In the genomic region with DNA sequence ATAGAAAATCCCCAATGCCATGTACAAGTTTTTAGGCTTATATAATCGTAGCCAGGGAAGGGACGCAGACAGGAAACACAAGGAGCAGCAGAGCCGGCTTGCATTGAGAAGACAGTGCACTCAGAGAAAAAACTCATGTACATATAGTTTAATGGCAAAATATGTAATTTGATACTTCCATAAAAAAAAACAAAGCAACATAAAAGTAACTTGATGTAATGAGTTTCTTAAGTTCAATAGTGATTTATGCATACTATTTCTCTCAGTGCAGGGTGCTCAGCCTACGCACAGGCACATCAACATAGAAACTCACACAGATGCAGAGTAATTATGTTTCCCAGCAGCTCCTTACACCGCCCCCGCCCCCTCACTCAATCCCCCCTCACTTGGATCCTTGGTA, we compare ENCODE assay signal across 1 fruit fly cellular context.
A peak's percentile ranks its signal among the peaks of the same experiment; 100 is the strongest.
TF ChIP-seq lines count a peak whose summit lies in the region.

No protein-coding gene starts in this region.

TF ChIP-seq in whole organism, embryonic, 481 proteins besides CTCF, POLR2A, EP300 and RAD21 (continued from another document and continues in another):
- TF ChIP-seq CG1792 (GFP tag; optimal IDR thresholded peaks at IDR 0.05; lab: Kevin White, UChicago) (peak; percentile 3), vfl (GFP tag; optimal IDR thresholded peaks at IDR 0.05; lab: Kevin White, UChicago) (peak; percentile 29), bab2 (GFP tag; optimal IDR thresholded peaks at IDR 0.05; lab: Kevin White, UChicago) (peak; percentile 47), knrl (GFP tag; IDR thresholded peaks at IDR 0.05; lab: Robert Waterston, UW; ENCODE audit: partially characterized antibody) (no peak), Atf6 (GFP tag; IDR thresholded peaks at IDR 0.05; lab: Robert Waterston, UW) (peak; percentile 52; the same call in 1 of the 2 replicates), CG2678 (tag; optimal IDR thresholded peaks at IDR 0.05; lab: Kevin White, UChicago) (peak; percentile 80), CG9817 (tag; optimal IDR thresholded peaks at IDR 0.05; lab: Kevin White, UChicago) (peak; percentile 71), Antp (GFP tag; optimal IDR thresholded peaks at IDR 0.05; lab: Kevin White, UChicago) (peak; percentile 63), so (GFP tag; IDR thresholded peaks at IDR 0.05; lab: Robert Waterston, UW) (no peak; the same call in 1 of the 3 replicates), CG11398 (GFP tag; optimal IDR thresholded peaks at IDR 0.05; lab: Kevin White, UChicago) (no peak), Gug (GFP tag; IDR thresholded peaks at IDR 0.05; lab: Robert Waterston, UW) (peak; percentile 41; the same call in 2 of the 4 replicates), CG1603 (tag; optimal IDR thresholded peaks at IDR 0.05; lab: Kevin White, UChicago) (peak; percentile 49), tap (tag; optimal IDR thresholded peaks at IDR 0.05; lab: Kevin White, UChicago) (peak; percentile 29), wek (GFP tag; optimal IDR thresholded peaks at IDR 0.05; lab: Kevin White, UChicago) (no peak), Ssrp (tag; optimal IDR thresholded peaks at IDR 0.05; lab: Kevin White, UChicago) (peak; percentile 59), gce (GFP tag; IDR thresholded peaks at IDR 0.05; lab: Robert Waterston, UW) (0 out of 3 replicates have a peak, but pooled peaks have one; percentile 41), Side (GFP tag; optimal IDR thresholded peaks at IDR 0.05; lab: Kevin White, UChicago) (peak; percentile 7), CG4617 (GFP tag; optimal IDR thresholded peaks at IDR 0.05; lab: Kevin White, UChicago; ENCODE audit: borderline replicate concordance) (no peak), row (GFP tag; IDR thresholded peaks at IDR 0.05; lab: Robert Waterston, UW) (peak; percentile 85), CG7928 (GFP tag; optimal IDR thresholded peaks at IDR 0.05; lab: Kevin White, UChicago) (peak; percentile 6), CG31224 (GFP tag; IDR thresholded peaks at IDR 0.05; lab: Robert Waterston, UW) (peak; percentile 53), Sox100B (GFP tag; optimal IDR thresholded peaks at IDR 0.05; lab: Kevin White, UChicago) (peak; percentile 59), sug (tag; optimal IDR thresholded peaks at IDR 0.05; lab: Kevin White, UChicago) (peak; percentile 31), onecut (GFP tag; IDR thresholded peaks at IDR 0.05; lab: Robert Waterston, UW) (peak; percentile 66), Nf-YB (GFP tag; optimal IDR thresholded peaks at IDR 0.05; lab: Kevin White, UChicago) (peak; percentile 38), Dbx (GFP tag; IDR thresholded peaks at IDR 0.05; lab: Robert Waterston, UW) (peak; percentile 82), E2f2 (GFP tag; IDR thresholded peaks at IDR 0.05; lab: Robert Waterston, UW) (peak; percentile 41; the same call in 1 of the 2 replicates), CG9437 (GFP tag; optimal IDR thresholded peaks at IDR 0.05; lab: Kevin White, UChicago) (peak; percentile 39), Sin3A (optimal IDR thresholded peaks at IDR 0.05; lab: Kevin White, UChicago) (no peak), E2f1 (GFP tag; IDR thresholded peaks at IDR 0.05; lab: Robert Waterston, UW) (peak; percentile 66), CG17385 (GFP tag; optimal IDR thresholded peaks at IDR 0.05; lab: Kevin White, UChicago) (peak; percentile 76), CG9797 (GFP tag; optimal IDR thresholded peaks at IDR 0.05; lab: Kevin White, UChicago) (no peak), Hr78 (GFP tag; optimal IDR thresholded peaks at IDR 0.05; lab: Kevin White, UChicago) (no peak), Asciz (GFP tag; optimal IDR thresholded peaks at IDR 0.05; lab: Kevin White, UChicago) (no peak), CG12155 (GFP tag; optimal IDR thresholded peaks at IDR 0.05; lab: Kevin White, UChicago) (peak; percentile 32), esg (GFP tag; conservative IDR thresholded peaks at IDR 0.05; lab: Robert Waterston, UW) (peak; percentile 42; the same call in 1 of the 2 replicates), CG18619 (GFP tag; optimal IDR thresholded peaks at IDR 0.05; lab: Kevin White, UChicago) (peak; percentile 62), CG11456 (GFP tag; IDR thresholded peaks at IDR 0.05; lab: Robert Waterston, UW) (peak; percentile 75), Oaz (GFP tag; IDR thresholded peaks at IDR 0.05; lab: Robert Waterston, UW) (peak; percentile 50), CG34422 (GFP tag; IDR thresholded peaks at IDR 0.05; lab: Robert Waterston, UW) (peak; percentile 52; the same call in 1 of the 3 replicates), Nf-YA (GFP tag; IDR thresholded peaks at IDR 0.05; lab: Robert Waterston, UW) (peak; percentile 48; the same call in 1 of the 2 replicates), gcm (GFP tag; optimal IDR thresholded peaks at IDR 0.05; lab: Kevin White, UChicago) (peak; percentile 26), CG4820 (GFP tag; optimal IDR thresholded peaks at IDR 0.05; lab: Kevin White, UChicago) (peak; percentile 51), Mes4 (GFP tag; optimal IDR thresholded peaks at IDR 0.05; lab: Kevin White, UChicago) (peak; percentile 53), wor (GFP tag; IDR thresholded peaks at IDR 0.05; lab: Robert Waterston, UW) (peak; percentile 59), CG4404 (GFP tag; IDR thresholded peaks at IDR 0.05; lab: Robert Waterston, UW) (peak; percentile 19; the same call in 1 of the 2 replicates), CG12942 (GFP tag; optimal IDR thresholded peaks at IDR 0.05; lab: Kevin White, UChicago) (peak; percentile 21), Awh (GFP tag; IDR thresholded peaks at IDR 0.05; lab: Robert Waterston, UW) (peak; percentile 16; the same call in 1 of the 2 replicates), CG4854 (GFP tag; optimal IDR thresholded peaks at IDR 0.05; lab: Kevin White, UChicago) (peak; percentile 1), Hmr (GFP tag; optimal IDR thresholded peaks at IDR 0.05; lab: Kevin White, UChicago) (peak; percentile 87), CG12071 (GFP tag; optimal IDR thresholded peaks at IDR 0.05; lab: Kevin White, UChicago) (peak; percentile 46), kay (GFP tag; optimal IDR thresholded peaks at IDR 0.05; lab: Kevin White, UChicago) (no peak), ab (GFP tag; optimal IDR thresholded peaks at IDR 0.05; lab: Kevin White, UChicago) (no peak), Dfd (GFP tag; optimal IDR thresholded peaks at IDR 0.05; lab: Kevin White, UChicago) (no peak), chinmo (GFP tag; IDR thresholded peaks at IDR 0.05; lab: Robert Waterston, UW; ENCODE audit: partially characterized antibody) (no peak), HLHmδ (GFP tag; optimal IDR thresholded peaks at IDR 0.05; lab: Kevin White, UChicago) (no peak), Oli (tag; optimal IDR thresholded peaks at IDR 0.05; lab: Kevin White, UChicago) (peak; percentile 69), CG8388 (GFP tag; optimal IDR thresholded peaks at IDR 0.05; lab: Kevin White, UChicago) (peak; percentile 51), Nf-YC (tag; optimal IDR thresholded peaks at IDR 0.05; lab: Kevin White, UChicago) (peak; percentile 17), ato (GFP tag; IDR thresholded peaks at IDR 0.05; lab: Robert Waterston, UW; ENCODE audit: partially characterized antibody) (no peak), Dll (GFP tag; IDR thresholded peaks at IDR 0.05; lab: Robert Waterston, UW; ENCODE audit: partially characterized antibody) (no peak), CG6683 (GFP tag; optimal IDR thresholded peaks at IDR 0.05; lab: Kevin White, UChicago) (peak; percentile 55), yki (optimal IDR thresholded peaks at IDR 0.05; lab: Kevin White, UChicago) (no peak), BtbVII (GFP tag; optimal IDR thresholded peaks at IDR 0.05; lab: Kevin White, UChicago) (peak; percentile 70), hkb (optimal IDR thresholded peaks at IDR 0.05; lab: Kevin White, UChicago) (no peak), hkb (GFP tag; IDR thresholded peaks at IDR 0.05; lab: Robert Waterston, UW) (peak; percentile 83), Opbp (GFP tag; IDR thresholded peaks at IDR 0.05; lab: Robert Waterston, UW; ENCODE audit: partially characterized antibody) (no peak), Adf1 (GFP tag; IDR thresholded peaks at IDR 0.05; lab: Robert Waterston, UW) (peak; percentile 30; the same call in 1 of the 2 replicates), CG8944 (GFP tag; optimal IDR thresholded peaks at IDR 0.05; lab: Kevin White, UChicago) (peak; percentile 40), Trl (optimal IDR thresholded peaks at IDR 0.05; lab: Kevin White, UChicago) (no peak), Trl (GFP tag; optimal IDR thresholded peaks at IDR 0.05; lab: Kevin White, UChicago) (peak; percentile 45), sens (GFP tag; lab: Kevin White, UChicago) (peak; percentile 82), Lhr (GFP tag; optimal IDR thresholded peaks at IDR 0.05; lab: Kevin White, UChicago) (no peak), CG16813 (GFP tag; IDR thresholded peaks at IDR 0.05; lab: Robert Waterston, UW; ENCODE audit: partially characterized antibody) (no peak), CG5245 (GFP tag; optimal IDR thresholded peaks at IDR 0.05; lab: Kevin White, UChicago) (no peak), CG9876 (GFP tag; optimal IDR thresholded peaks at IDR 0.05; lab: Kevin White, UChicago) (peak; percentile 16), dmrt11E (tag; optimal IDR thresholded peaks at IDR 0.05; lab: Kevin White, UChicago) (no peak), psq (GFP tag; optimal IDR thresholded peaks at IDR 0.05; lab: Kevin White, UChicago) (no peak), slou (GFP tag; optimal IDR thresholded peaks at IDR 0.05; lab: Kevin White, UChicago) (peak; percentile 58), scrt (GFP tag; optimal IDR thresholded peaks at IDR 0.05; lab: Kevin White, UChicago) (peak; percentile 52), bowl (GFP tag; IDR thresholded peaks at IDR 0.05; lab: Robert Waterston, UW) (peak; percentile 31; the same call in 1 of the 2 replicates), CG14667 (GFP tag; IDR thresholded peaks at IDR 0.05; lab: Robert Waterston, UW) (peak; percentile 14; the same call in 1 of the 2 replicates), crol (GFP tag; IDR thresholded peaks at IDR 0.05; lab: Robert Waterston, UW) (peak; percentile 52), sisA (GFP tag; IDR thresholded peaks at IDR 0.05; lab: Robert Waterston, UW) (peak; percentile 84), pum (GFP tag; optimal IDR thresholded peaks at IDR 0.05; lab: Kevin White, UChicago) (peak; percentile 24), NfI (GFP tag; optimal IDR thresholded peaks at IDR 0.05; lab: Kevin White, UChicago) (peak; percentile 60), CG3065 (GFP tag; optimal IDR thresholded peaks at IDR 0.05; lab: Kevin White, UChicago) (no peak), dimm (GFP tag; IDR thresholded peaks at IDR 0.05; lab: Robert Waterston, UW) (peak; percentile 26), cwo (GFP tag; optimal IDR thresholded peaks at IDR 0.05; lab: Kevin White, UChicago) (peak; percentile 56), lbe (GFP tag; optimal IDR thresholded peaks at IDR 0.05; lab: Kevin White, UChicago) (no peak), sens-2 (GFP tag; IDR thresholded peaks at IDR 0.05; lab: Robert Waterston, UW) (0 out of 2 replicates have a peak, but pooled peaks have one; percentile 12), unpg (GFP tag; optimal IDR thresholded peaks at IDR 0.05; lab: Kevin White, UChicago) (peak; percentile 71), CG30431 (GFP tag; optimal IDR thresholded peaks at IDR 0.05; lab: Kevin White, UChicago) (peak; percentile 20), stwl (tag; optimal IDR thresholded peaks at IDR 0.05; lab: Kevin White, UChicago) (no peak), CG9215 (GFP tag; IDR thresholded peaks at IDR 0.05; lab: Robert Waterston, UW) (peak; percentile 59), crp (GFP tag; optimal IDR thresholded peaks at IDR 0.05; lab: Kevin White, UChicago) (peak in 1 of 2 experiments; percentile 2), ind (GFP tag; optimal IDR thresholded peaks at IDR 0.05; lab: Kevin White, UChicago) (peak; percentile 64), PHDP (tag; optimal IDR thresholded peaks at IDR 0.05; lab: Kevin White, UChicago) (peak; percentile 63), Optix (GFP tag; IDR thresholded peaks at IDR 0.05; lab: Robert Waterston, UW) (peak; percentile 67), CHES-1-like (GFP tag; optimal IDR thresholded peaks at IDR 0.05; lab: Kevin White, UChicago) (peak; percentile 64), CoRest (tag; optimal IDR thresholded peaks at IDR 0.05; lab: Kevin White, UChicago) (peak; percentile 68), Hr3 (GFP tag; optimal IDR thresholded peaks at IDR 0.05; lab: Kevin White, UChicago) (peak; percentile 51), CG11696 (GFP tag; IDR thresholded peaks at IDR 0.05; lab: Robert Waterston, UW) (no peak), CG14965 (GFP tag; optimal IDR thresholded peaks at IDR 0.05; lab: Kevin White, UChicago; ENCODE audit: borderline replicate concordance) (no peak), bbx (GFP tag; IDR thresholded peaks at IDR 0.05; lab: Robert Waterston, UW; ENCODE audit: partially characterized antibody) (no peak), CG8765 (GFP tag; IDR thresholded peaks at IDR 0.05; lab: Robert Waterston, UW) (no peak), sc (optimal IDR thresholded peaks at IDR 0.05; lab: Kevin White, UChicago) (no peak), sc (GFP tag; optimal IDR thresholded peaks at IDR 0.05; lab: Kevin White, UChicago) (peak; percentile 3), lmd (GFP tag; IDR thresholded peaks at IDR 0.05; lab: Robert Waterston, UW) (peak; percentile 73), CG14050 (GFP tag; IDR thresholded peaks at IDR 0.05; lab: Robert Waterston, UW) (peak; percentile 49; the same call in 2 of the 3 replicates), B-H1 (GFP tag; IDR thresholded peaks at IDR 0.05; lab: Robert Waterston, UW) (peak; percentile 54; the same call in 2 of the 3 replicates), CG4730 (GFP tag; IDR thresholded peaks at IDR 0.05; lab: Robert Waterston, UW) (0 out of 2 replicates have a peak, but pooled peaks have one; percentile 21), fd96Cb (tag; optimal IDR thresholded peaks at IDR 0.05; lab: Kevin White, UChicago) (peak; percentile 54), CG7357 (GFP tag; IDR thresholded peaks at IDR 0.05; lab: Robert Waterston, UW) (peak; percentile 64; the same call in 2 of the 3 replicates), CG2712 (tag; optimal IDR thresholded peaks at IDR 0.05; lab: Kevin White, UChicago) (peak; percentile 51), CG34224 (GFP tag; IDR thresholded peaks at IDR 0.05; lab: Robert Waterston, UW; ENCODE audit: partially characterized antibody) (no peak), pan (optimal IDR thresholded peaks at IDR 0.05; lab: Kevin White, UChicago) (no peak), pan (GFP tag; optimal IDR thresholded peaks at IDR 0.05 in 1 of 2, IDR thresholded peaks at IDR 0.05 in 1 of 2) (peak in 1 of 2 experiments; percentile 74), otp (GFP tag; IDR thresholded peaks at IDR 0.05; lab: Robert Waterston, UW) (peak; percentile 73; the same call in 1 of the 3 replicates), CG12299 (tag; optimal IDR thresholded peaks at IDR 0.05; lab: Kevin White, UChicago) (peak; percentile 34), sima (GFP tag; optimal IDR thresholded peaks at IDR 0.05; lab: Kevin White, UChicago) (no peak), MTF-1 (GFP tag; optimal IDR thresholded peaks at IDR 0.05; lab: Kevin White, UChicago; ENCODE audit: borderline replicate concordance) (no peak), corto (GFP tag; optimal IDR thresholded peaks at IDR 0.05; lab: Kevin White, UChicago) (no peak)
